Worm (Caenorhabditis elegans) whole organism, early embryonic: Measurements from ENCODE around the gene F44E2.6.
A peak's percentile ranks its signal among the peaks of the same experiment; 100 is the strongest.

Source experiments
- B0310.2 ChIP-seq: sonication (generic microtip); optimal IDR thresholded peaks from 2 replicates; lab custom pipeline; 2016; ENCODE audit warnings: mild to moderate bottlenecking, missing genetic modification characterization, missing compliant biosample characterization
- F13C5.2 ChIP-seq: sonication (generic microtip); optimal IDR thresholded peaks from 2 replicates; lab custom pipeline; 2017; ENCODE audit warnings: mild to moderate bottlenecking, missing genetic modification characterization, inconsistent platforms, missing compliant biosample characterization
- aly-1 ChIP-seq: sonication (generic microtip); optimal IDR thresholded peaks from 2 replicates; lab custom pipeline; 2016; ENCODE audit warnings: missing genetic modification characterization, missing compliant biosample characterization
- ama-1 ChIP-seq: fragments of 150-350 bp; optimal IDR thresholded peaks from 2 replicates; lab custom pipeline; 2014
- ceh-13 ChIP-seq: fragments of 200-800 bp; sonication (Bioruptor generic); optimal IDR thresholded peaks from 2 replicates; lab custom pipeline; 2018; ENCODE audit warnings: mild to moderate bottlenecking, missing genetic modification characterization, missing compliant biosample characterization
- ets-7 ChIP-seq: sonication (generic microtip); optimal IDR thresholded peaks from 2 replicates; lab custom pipeline; 2016; ENCODE audit warnings: missing genotype, missing genetic modification characterization, missing compliant biosample characterization
- flt-1 ChIP-seq: fragments of 200-800 bp; sonication (Bioruptor generic); IDR thresholded peaks from 2 replicates; pipeline ENCODE4 v1.3.6; 2022; ENCODE audit warnings: missing genetic modification characterization, missing compliant biosample characterization
- hmbx-1 ChIP-seq: sonication (generic microtip); optimal IDR thresholded peaks from 2 replicates; lab custom pipeline; 2016; ENCODE audit warnings: mild to moderate bottlenecking, missing genetic modification characterization, missing compliant biosample characterization
- pes-1 ChIP-seq: fragments of 200-800 bp; sonication (Bioruptor generic); IDR thresholded peaks from 2 replicates; pipeline ENCODE4 v1.3.6; 2022; ENCODE audit warnings: missing genetic modification reagents, missing genetic modification characterization, missing compliant biosample characterization
- tbx-37 ChIP-seq: fragments of 200-800 bp; sonication (Bioruptor generic); conservative IDR thresholded peaks from 2 replicates; pipeline ENCODE4 v1.3.6; 2022; ENCODE audit warnings: missing genetic modification reagents, missing genetic modification characterization, missing compliant biosample characterization
- tra-4 ChIP-seq: sonication (generic microtip); optimal IDR thresholded peaks from 2 replicates; lab custom pipeline; 2017; ENCODE audit warnings: missing genetic modification characterization, missing compliant biosample characterization

ce11 chrIII:8799964-8800795 is 44.8 kb downstream of the F44E2.6 start, which contains the start of gene F54F2.6:
- TF ChIP-seq ama-1 (lab: Kevin White, UChicago) (no peak), flt-1 (peak; percentile 0), aly-1 (tag; lab: Kevin White, UChicago) (no peak), B0310.2 (tag; lab: Kevin White, UChicago) (peak; percentile 14), F13C5.2 (peak; percentile 0), tra-4 (tag; lab: Kevin White, UChicago) (no peak), ets-7 (no peak), ceh-13 (no peak), tbx-37 (GFP tag; lab: Robert Waterston, UW) (no peak), hmbx-1 (tag; lab: Kevin White, UChicago) (no peak), pes-1 (0 out of 2 replicates have a peak, but pooled peaks have one; percentile 48)
